Fruit fly (Drosophila melanogaster) whole organism, adult: Measurements from ENCODE around the gene NetA.

Source experiments
- CG1620 ChIP-seq: fragments of 200-800 bp; sonication (Bioruptor generic); optimal IDR thresholded peaks from 2 replicates; lab custom pipeline; 2016; ENCODE audit warnings: missing biosample characterization, missing genetic modification characterization
- CG5204 ChIP-seq: fragments of 200-800 bp; sonication (Bioruptor generic); optimal IDR thresholded peaks from 2 replicates; lab custom pipeline; 2016; ENCODE audit warnings: missing biosample characterization, missing genetic modification characterization
- Hr96 ChIP-seq: fragments of 200-800 bp; sonication (Bioruptor generic); optimal IDR thresholded peaks from 2 replicates; lab custom pipeline; 2016; ENCODE audit warnings: missing biosample characterization, missing genetic modification characterization
- Mnt ChIP-seq: fragments of 200-800 bp; sonication (Bioruptor generic); optimal IDR thresholded peaks from 2 replicates; lab custom pipeline; 2016; ENCODE audit warnings: missing biosample characterization, mild to moderate bottlenecking, missing genetic modification characterization
- cnc ChIP-seq, 2 experiments: fragments of >200 bp; optimal IDR thresholded peaks; 2 replicates each; lab custom pipeline; 2017
- kay ChIP-seq: fragments of 200-800 bp; sonication (Bioruptor generic); peaks from one replicate; lab custom pipeline; 2016; ENCODE audit warnings: missing biosample characterization, missing genetic modification characterization, borderline replicate concordance
- ovo ChIP-seq: fragments of 200-800 bp; sonication (Bioruptor generic); optimal IDR thresholded peaks from 2 replicates; lab custom pipeline; 2016; ENCODE audit warnings: missing biosample characterization, missing genetic modification characterization
- toe ChIP-seq: fragments of 200-800 bp; sonication (Bioruptor generic); optimal IDR thresholded peaks from 2 replicates; lab custom pipeline; 2016; ENCODE audit warnings: missing biosample characterization, missing genetic modification characterization

NetA gene

dm6 chrX:14582784-14583699 is 70.7 kb downstream of the NetA start, which contains the start of the genes mRpS25 and nmdyn-D6:
mRpS25 (minus strand) TSS chrX:14582982.
nmdyn-D6 (plus strand) TSS chrX:14583677.
- TF ChIP-seq cnc (optimal IDR thresholded peaks at IDR 0.05; lab: Kevin White, UChicago) (no peak), toe (peak; percentile 53), kay (GFP tag; lab: Kevin White, UChicago) (peak; percentile 38), CG5204 (peak; percentile 14)

DNA sequence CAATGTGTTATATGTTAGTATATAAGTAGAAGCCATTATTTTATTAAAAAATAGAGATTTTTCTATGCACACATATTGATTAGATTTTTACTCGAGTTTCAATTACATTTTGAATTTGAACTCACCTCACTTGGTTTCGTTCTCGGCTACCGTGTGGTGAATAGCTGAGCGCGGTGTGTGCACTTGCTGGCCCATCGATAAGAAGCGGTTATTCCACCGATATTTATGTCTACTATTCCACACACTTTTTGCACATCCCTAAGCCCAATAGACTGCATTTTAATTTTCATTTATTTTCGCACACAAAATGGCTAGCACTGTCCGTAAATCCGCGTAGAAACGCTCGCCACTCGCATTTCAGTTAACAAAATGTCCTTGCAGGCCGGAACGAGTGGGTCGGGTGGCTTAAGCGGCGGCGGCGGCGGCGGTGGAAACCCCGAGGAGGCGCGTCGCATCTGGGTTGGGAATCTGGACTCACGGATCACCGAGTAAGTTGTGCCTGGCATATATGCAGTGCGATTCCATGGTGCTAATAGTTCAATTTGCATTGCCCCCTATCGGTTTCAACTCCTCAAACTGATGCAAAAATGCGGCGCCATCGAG is 73.3 kb downstream of the NetA start, which contains the start of gene CG14414:
Gene CG14414 (plus strand): TSS at position 242 of the 603 bp plus-strand sequence.
- TF ChIP-seq Hr96 (GFP tag; lab: Kevin White, UChicago) (no peak), CG1620 (GFP tag; lab: Kevin White, UChicago) (no peak), toe (no peak), ovo (GFP tag; lab: Kevin White, UChicago) (no peak), CG5204 (no peak), Mnt (GFP tag; lab: Kevin White, UChicago) (no peak)
